Fruit fly (Drosophila melanogaster) whole organism, embryonic: ENCODE measurements around the gene CG43954.

Experiments
- CG15696 ChIP-seq: fragments of 200-800 bp; sonication (Bioruptor generic); optimal IDR thresholded peaks from 2 replicates; lab custom pipeline; 2019; ENCODE audit warnings: missing biosample characterization, mild to moderate bottlenecking, missing genetic modification characterization, moderate library complexity
- CG18476 ChIP-seq: fragments of 200-800 bp; sonication (Bioruptor generic); optimal IDR thresholded peaks from 2 replicates; lab custom pipeline; 2016; ENCODE audit warnings: missing biosample characterization, mild to moderate bottlenecking, missing genetic modification characterization
- CG2199 ChIP-seq: fragments of 200-800 bp; sonication (Bioruptor generic); IDR thresholded peaks from 3 replicates; pipeline ENCODE4 v1.3.6; 2022; ENCODE audit warnings: missing biosample characterization, missing genetic modification characterization
- Dip3 ChIP-seq: fragments of 200-800 bp; sonication (Bioruptor generic); optimal IDR thresholded peaks from 3 replicates; lab custom pipeline; 2016; ENCODE audit warnings: missing biosample characterization, missing genetic modification characterization
- Dp ChIP-seq: fragments of 200-800 bp; sonication (Bioruptor generic); optimal IDR thresholded peaks from 2 replicates; lab custom pipeline; 2018; ENCODE audit warnings: missing biosample characterization, mild to moderate bottlenecking, missing genetic modification characterization, moderate library complexity
- NFAT ChIP-seq: fragments of 200-800 bp; sonication (Bioruptor generic); IDR thresholded peaks from 2 replicates; pipeline ENCODE4 v1.3.6; 2022; ENCODE audit warnings: missing biosample characterization, missing genetic modification characterization
- Optix ChIP-seq: fragments of 200-800 bp; sonication (Bioruptor generic); IDR thresholded peaks from 3 replicates; pipeline ENCODE4 v1.3.6; 2022; ENCODE audit warnings: missing biosample characterization, missing genetic modification characterization
- Xbp1 ChIP-seq: fragments of 200-800 bp; sonication (Bioruptor generic); optimal IDR thresholded peaks from 3 replicates; lab custom pipeline; 2016; ENCODE audit warnings: missing biosample characterization, mild to moderate bottlenecking, missing genetic modification characterization
- fu2 ChIP-seq: fragments of 200-800 bp; sonication (Bioruptor generic); optimal IDR thresholded peaks from 2 replicates; lab custom pipeline; 2016; ENCODE audit warnings: missing biosample characterization, missing genetic modification characterization
- grau ChIP-seq: fragments of 200-800 bp; optimal IDR thresholded peaks from 3 replicates; lab custom pipeline; 2019; ENCODE audit warnings: missing biosample characterization, mild to moderate bottlenecking, missing genetic modification characterization, moderate library complexity
- slp2 ChIP-seq: fragments of 200-800 bp; sonication (Bioruptor generic); optimal IDR thresholded peaks from 2 replicates; lab custom pipeline; 2016; ENCODE audit warnings: missing biosample characterization, missing genetic modification characterization
- tgo ChIP-seq: fragments of 200-800 bp; sonication (Bioruptor generic); IDR thresholded peaks from 3 replicates; pipeline ENCODE4 v1.3.6; 2022; ENCODE audit warnings: missing biosample characterization, missing genetic modification characterization
- zfh1 ChIP-seq: fragments of 200-800 bp; sonication (Bioruptor generic); IDR thresholded peaks from 3 replicates; pipeline ENCODE4 v1.3.6; 2022; ENCODE audit warnings: missing biosample characterization, missing genetic modification characterization

- TF ChIP-seq Dip3 (GFP tag; lab: Kevin White, UChicago): no peak
- no peak for TF ChIP-seq grau (tag; lab: Kevin White, UChicago)
- no peak for TF ChIP-seq Xbp1 (GFP tag; lab: Kevin White, UChicago)
- TF ChIP-seq CG18476 (GFP tag; lab: Kevin White, UChicago): no peak
- no peak for TF ChIP-seq CG15696 (tag; lab: Kevin White, UChicago)
- no peak for TF ChIP-seq Optix
- no peak for TF ChIP-seq NFAT (GFP tag; lab: Robert Waterston, UW)
- TF ChIP-seq fu2 (GFP tag; lab: Kevin White, UChicago): no peak
- no peak for TF ChIP-seq slp2 (GFP tag; lab: Kevin White, UChicago)
- no peak for TF ChIP-seq Dp (GFP tag; lab: Kevin White, UChicago)
- no peak for TF ChIP-seq tgo (GFP tag; lab: Robert Waterston, UW)
- TF ChIP-seq CG2199 (GFP tag; lab: Robert Waterston, UW): no peak
- TF ChIP-seq zfh1 (GFP tag; lab: Robert Waterston, UW): no peak
Measured at dm6 chr3L:16668797-16669196, 42.7 kb downstream of the CG43954 start.
